Fruit fly (Drosophila melanogaster) whole organism, embryonic: ENCODE measurements around the gene CG34136.

Experiments
- Aef1 ChIP-seq: fragments of 200-800 bp; sonication (Bioruptor generic); IDR thresholded peaks from 3 replicates; pipeline ENCODE4 v1.3.6; 2022; ENCODE audit warnings: missing biosample characterization, missing genetic modification characterization
- CG10431 ChIP-seq: fragments of 200-800 bp; sonication (Bioruptor generic); optimal IDR thresholded peaks from 3 replicates; lab custom pipeline; 2018; ENCODE audit warnings: missing biosample characterization, mild to moderate bottlenecking, missing genetic modification characterization
- CG13296 ChIP-seq: fragments of 200-800 bp; sonication (Bioruptor generic); optimal IDR thresholded peaks from 3 replicates; lab custom pipeline; 2018; ENCODE audit warnings: missing biosample characterization, mild to moderate bottlenecking, missing genetic modification characterization
- CG13775 ChIP-seq: fragments of 200-800 bp; sonication (Bioruptor generic); optimal IDR thresholded peaks from 3 replicates; lab custom pipeline; 2017; ENCODE audit warnings: missing biosample characterization, mild to moderate bottlenecking, missing genetic modification characterization
- CG14050 ChIP-seq: fragments of 200-800 bp; sonication (Bioruptor generic); IDR thresholded peaks from 3 replicates; pipeline ENCODE4 v1.3.6; 2022; ENCODE audit warnings: missing biosample characterization, missing genetic modification characterization
- CG14965 ChIP-seq: fragments of 200-800 bp; sonication (Bioruptor generic); optimal IDR thresholded peaks from 2 replicates; lab custom pipeline; 2016; ENCODE audit warnings: missing biosample characterization, missing genetic modification characterization, borderline replicate concordance
- CG1647 ChIP-seq: fragments of 200-800 bp; sonication (Bioruptor generic); optimal IDR thresholded peaks from 3 replicates; lab custom pipeline; 2016; ENCODE audit warnings: missing biosample characterization, missing genetic modification characterization
- CG16815 ChIP-seq: fragments of 200-800 bp; sonication (Bioruptor generic); optimal IDR thresholded peaks from 3 replicates; lab custom pipeline; 2017; ENCODE audit warnings: missing biosample characterization, mild to moderate bottlenecking, missing genetic modification characterization
- CG16863 ChIP-seq: fragments of 200-800 bp; sonication (Bioruptor generic); optimal IDR thresholded peaks from 3 replicates; lab custom pipeline; 2016; ENCODE audit warnings: missing biosample characterization, missing genetic modification characterization
- CG17568 ChIP-seq: fragments of 200-800 bp; sonication (Bioruptor generic); optimal IDR thresholded peaks from 2 replicates; lab custom pipeline; 2018; ENCODE audit warnings: missing biosample characterization, mild to moderate bottlenecking, missing genetic modification characterization, moderate library complexity
- CG17612 ChIP-seq: fragments of 200-800 bp; sonication (Bioruptor generic); IDR thresholded peaks from 2 replicates; pipeline ENCODE4 v1.3.6; 2022; ENCODE audit warnings: missing biosample characterization, missing genetic modification characterization
- CG18764 ChIP-seq: fragments of 200-800 bp; sonication (Bioruptor generic); optimal IDR thresholded peaks from 3 replicates; lab custom pipeline; 2016; ENCODE audit warnings: missing biosample characterization, missing genetic modification characterization
- CG30431 ChIP-seq: fragments of 200-800 bp; sonication (Bioruptor generic); optimal IDR thresholded peaks from 2 replicates; lab custom pipeline; 2017; ENCODE audit warnings: missing biosample characterization, missing genetic modification characterization
- CG4404 ChIP-seq: fragments of 200-800 bp; sonication (Bioruptor generic); IDR thresholded peaks from 2 replicates; pipeline ENCODE4 v1.3.6; 2022; ENCODE audit warnings: missing biosample characterization, missing genetic modification characterization
- CG7987 ChIP-seq: fragments of 200-800 bp; sonication (Bioruptor generic); optimal IDR thresholded peaks from 2 replicates; lab custom pipeline; 2018; ENCODE audit warnings: missing biosample characterization, mild to moderate bottlenecking, missing genetic modification characterization, moderate library complexity
- CG8281 ChIP-seq: fragments of 200-800 bp; sonication (Bioruptor generic); optimal IDR thresholded peaks from 2 replicates; lab custom pipeline; 2018; ENCODE audit warnings: missing biosample characterization, mild to moderate bottlenecking, missing genetic modification characterization, moderate library complexity
- CG8388 ChIP-seq: fragments of 200-800 bp; sonication (Bioruptor generic); optimal IDR thresholded peaks from 2 replicates; lab custom pipeline; 2019; ENCODE audit warnings: missing biosample characterization, mild to moderate bottlenecking, missing genetic modification characterization, moderate library complexity
- Dfd ChIP-seq, 2 experiments: fragments of >200 bp; optimal IDR thresholded peaks; 2 replicates each; lab custom pipeline; 2017; ENCODE audit warnings: missing biosample characterization in 2 of 2, missing genetic modification characterization in 2 of 2
- Doc2 ChIP-seq: fragments of 200-800 bp; sonication (Bioruptor generic); IDR thresholded peaks from 2 replicates; pipeline ENCODE4 v1.3.6; 2022; ENCODE audit warnings: missing biosample characterization, missing genetic modification characterization
- ERR ChIP-seq: fragments of 200-800 bp; sonication (Bioruptor generic); optimal IDR thresholded peaks from 2 replicates; lab custom pipeline; 2016; ENCODE audit warnings: missing biosample characterization, missing genetic modification characterization
- Fer2 ChIP-seq: fragments of 200-800 bp; sonication (Bioruptor generic); optimal IDR thresholded peaks from 2 replicates; lab custom pipeline; 2018; ENCODE audit warnings: missing biosample characterization, mild to moderate bottlenecking, missing genetic modification characterization, moderate library complexity
- H15 ChIP-seq: fragments of 200-800 bp; sonication (Bioruptor generic); IDR thresholded peaks from 3 replicates; pipeline ENCODE4 v1.3.6; 2022; ENCODE audit warnings: missing biosample characterization, missing genetic modification characterization
- Jarid2 ChIP-seq: fragments of 200-800 bp; sonication (Bioruptor generic); optimal IDR thresholded peaks from 3 replicates; lab custom pipeline; 2017; ENCODE audit warnings: mild to moderate bottlenecking, missing biosample characterization, missing genetic modification reagents, missing genetic modification characterization
- Med ChIP-seq: fragments of 200-800 bp; sonication (Bioruptor generic); peaks from one replicate; lab custom pipeline; 2016; ENCODE audit warnings: missing biosample characterization, missing genetic modification characterization, mild to moderate bottlenecking, inconsistent platforms, moderate library complexity
- Myb ChIP-seq: fragments of 200-800 bp; sonication (Bioruptor generic); optimal IDR thresholded peaks from 2 replicates; lab custom pipeline; 2016; ENCODE audit warnings: missing biosample characterization, missing genetic modification characterization
- Optix ChIP-seq: fragments of 200-800 bp; sonication (Bioruptor generic); IDR thresholded peaks from 3 replicates; pipeline ENCODE4 v1.3.6; 2022; ENCODE audit warnings: missing biosample characterization, missing genetic modification characterization
- PHDP ChIP-seq: fragments of 200-800 bp; sonication (Bioruptor generic); optimal IDR thresholded peaks from 3 replicates; lab custom pipeline; 2018; ENCODE audit warnings: missing biosample characterization, mild to moderate bottlenecking, missing genetic modification characterization, moderate library complexity
- Side ChIP-seq: fragments of 200-800 bp; sonication (Bioruptor generic); optimal IDR thresholded peaks from 2 replicates; lab custom pipeline; 2016; ENCODE audit warnings: missing biosample characterization, missing genetic modification characterization
- Sox100B ChIP-seq: fragments of 200-800 bp; sonication (Bioruptor generic); optimal IDR thresholded peaks from 3 replicates; lab custom pipeline; 2018; ENCODE audit warnings: missing biosample characterization, mild to moderate bottlenecking, missing genetic modification characterization
- Stat92E ChIP-seq, 3 experiments: fragments of >200 bp in 2 of 3; fragments of 200-800 bp in 1 of 3; sonication (Bioruptor generic) in 1 of 3; optimal IDR thresholded peaks; 2 replicates each; lab custom pipeline; 2017 to 2019; ENCODE audit warnings: missing biosample characterization in 3 of 3, missing genetic modification characterization in 3 of 3, mild to moderate bottlenecking in 1 of 3, moderate library complexity in 1 of 3
- bbx ChIP-seq: fragments of 200-800 bp; sonication (Bioruptor generic); IDR thresholded peaks from 2 replicates; pipeline ENCODE4 v1.3.6; 2022; ENCODE audit warnings: missing biosample characterization, missing genetic modification characterization; ENCODE audit not compliant: partially characterized antibody
- cato ChIP-seq: fragments of 200-800 bp; sonication (Bioruptor generic); optimal IDR thresholded peaks from 2 replicates; lab custom pipeline; 2016; ENCODE audit warnings: missing biosample characterization, missing genetic modification characterization, borderline replicate concordance
- dmrt99B ChIP-seq: fragments of 200-800 bp; sonication (Bioruptor generic); optimal IDR thresholded peaks from 2 replicates; lab custom pipeline; 2018; ENCODE audit warnings: missing biosample characterization, mild to moderate bottlenecking, missing genetic modification characterization, moderate library complexity
- dpn ChIP-seq, 2 experiments: fragments of 200-800 bp; sonication (Bioruptor generic); optimal IDR thresholded peaks; 3 replicates each; lab custom pipeline; 2016; ENCODE audit warnings: missing biosample characterization in 2 of 2, missing genetic modification characterization in 2 of 2
- esg ChIP-seq: fragments of 200-800 bp; sonication (Bioruptor generic); conservative IDR thresholded peaks from 2 replicates; pipeline ENCODE4 v1.3.6; 2022; ENCODE audit warnings: missing biosample characterization, missing genetic modification characterization
- fd102C ChIP-seq: fragments of 200-800 bp; sonication (Bioruptor generic); optimal IDR thresholded peaks from 2 replicates; lab custom pipeline; 2018; ENCODE audit warnings: missing biosample characterization, mild to moderate bottlenecking, missing genetic modification characterization, moderate library complexity
- fd3F ChIP-seq: fragments of 200-800 bp; sonication (Bioruptor generic); optimal IDR thresholded peaks from 2 replicates; lab custom pipeline; 2018; ENCODE audit warnings: missing biosample characterization, mild to moderate bottlenecking, missing genetic modification characterization, moderate library complexity
- ftz-f1 ChIP-seq: fragments of 200-800 bp; sonication (Bioruptor generic); optimal IDR thresholded peaks from 2 replicates; lab custom pipeline; 2016; ENCODE audit warnings: missing biosample characterization, missing genetic modification characterization
- ken ChIP-seq: fragments of 200-800 bp; sonication (Bioruptor generic); IDR thresholded peaks from 3 replicates; pipeline ENCODE4 v1.3.6; 2022; ENCODE audit warnings: missing biosample characterization, missing genetic modification characterization
- klu ChIP-seq: fragments of 200-800 bp; sonication (Bioruptor generic); IDR thresholded peaks from 2 replicates; pipeline ENCODE4 v1.3.6; 2022; ENCODE audit warnings: missing biosample characterization, missing genetic modification characterization
- odd ChIP-seq: fragments of 200-800 bp; sonication (Bioruptor generic); optimal IDR thresholded peaks from 2 replicates; lab custom pipeline; 2017; ENCODE audit warnings: missing biosample characterization, mild to moderate bottlenecking, missing genetic modification characterization
- pan ChIP-seq, 4 experiments: fragments of >200 bp in 3 of 4; fragments of 200-800 bp in 1 of 4; sonication (Bioruptor generic) in 1 of 4; optimal IDR thresholded peaks in 3 of 4; IDR thresholded peaks in 1 of 4; 2 replicates each; pipeline versions ENCODE4 v1.3.6 to Lab custom; 2017 to 2022; ENCODE audit warnings: missing biosample characterization in 2 of 4, missing genetic modification characterization in 2 of 4, mixed read lengths in 1 of 4
- pb ChIP-seq: fragments of 200-800 bp; sonication (Bioruptor generic); optimal IDR thresholded peaks from 3 replicates; lab custom pipeline; 2016; ENCODE audit warnings: missing biosample characterization, missing genetic modification characterization
- pita ChIP-seq: fragments of 200-800 bp; sonication (Bioruptor generic); optimal IDR thresholded peaks from 2 replicates; lab custom pipeline; 2017; ENCODE audit warnings: missing biosample characterization, mild to moderate bottlenecking, missing genetic modification characterization
- prd ChIP-seq, 3 experiments: fragments of >200 bp in 2 of 3; fragments of 200-800 bp in 1 of 3; sonication (Bioruptor generic) in 1 of 3; optimal IDR thresholded peaks in 2 of 3; IDR thresholded peaks in 1 of 3; 2 replicates in 2 of 3; 3 replicates in 1 of 3; pipeline versions ENCODE4 v1.3.6 to Lab custom; 2017 to 2022; ENCODE audit warnings: missing biosample characterization in 1 of 3, missing genetic modification characterization in 1 of 3
- ranshi ChIP-seq: fragments of 200-800 bp; sonication (Bioruptor generic); IDR thresholded peaks from 2 replicates; pipeline ENCODE4 v1.3.6; 2022; ENCODE audit warnings: missing biosample characterization, missing genetic modification characterization
- scrt ChIP-seq: fragments of 200-800 bp; sonication (Bioruptor generic); optimal IDR thresholded peaks from 2 replicates; lab custom pipeline; 2018; ENCODE audit warnings: missing biosample characterization, mild to moderate bottlenecking, missing genetic modification characterization, moderate library complexity
- sens ChIP-seq: fragments of 200-800 bp; sonication (Bioruptor generic); peaks from one replicate; lab custom pipeline; 2016; ENCODE audit warnings: missing biosample characterization, missing genetic modification characterization
- stc ChIP-seq: fragments of 200-800 bp; sonication (Bioruptor generic); IDR thresholded peaks from 2 replicates; pipeline ENCODE4 v1.3.6; 2022; ENCODE audit warnings: missing biosample characterization, missing genetic modification characterization
- tll ChIP-seq, 2 experiments: fragments of 200-800 bp in 1 of 2; fragments of >200 bp in 1 of 2; sonication (Bioruptor generic) in 1 of 2; optimal IDR thresholded peaks; 2 replicates each; lab custom pipeline; 2017 to 2019; ENCODE audit warnings: missing biosample characterization in 2 of 2, missing genetic modification characterization in 2 of 2, mild to moderate bottlenecking in 1 of 2, moderate library complexity in 1 of 2

Gene CG34136

DNA sequence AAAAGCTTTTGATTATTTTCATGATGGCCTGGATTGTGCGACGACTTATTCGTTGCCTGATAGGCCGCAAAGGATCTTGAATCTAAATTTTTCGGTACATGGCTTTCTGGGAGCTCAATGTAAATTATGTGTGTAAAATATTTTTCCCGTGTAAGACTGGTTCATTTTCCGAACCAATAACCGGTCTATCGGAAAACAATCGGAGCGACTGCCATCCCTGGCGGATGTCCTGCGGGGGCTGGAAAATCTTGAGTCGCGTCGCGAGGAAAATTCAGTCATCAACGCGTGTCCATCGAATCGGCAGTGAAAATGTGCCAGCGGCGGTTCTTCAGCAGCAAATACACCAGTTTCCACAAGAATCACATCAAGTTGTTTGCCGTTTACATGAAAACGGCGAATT lies 7.6 kb downstream of the CG34136 start, which contains the start of the genes CG46307 and Nhe2 (continued):
- TF ChIP-seq esg (GFP tag; lab: Robert Waterston, UW) (no peak), ERR (no peak), Dfd (GFP tag; optimal IDR thresholded peaks at IDR 0.05; lab: Kevin White, UChicago) (no peak), ken (GFP tag; lab: Robert Waterston, UW) (no peak), prd (optimal IDR thresholded peaks at IDR 0.05; lab: Kevin White, UChicago) (no peak), prd (GFP tag; IDR thresholded peaks at IDR 0.05; lab: Robert Waterston, UW) (0 out of 3 replicates have a peak, but pooled peaks have one; percentile 32), odd (GFP tag; lab: Kevin White, UChicago) (no peak), scrt (GFP tag; lab: Kevin White, UChicago) (peak; percentile 5), tll (GFP tag; optimal IDR thresholded peaks at IDR 0.05; lab: Kevin White, UChicago) (no peak), CG18764 (GFP tag; lab: Kevin White, UChicago) (no peak), Side (GFP tag; lab: Kevin White, UChicago) (no peak), Doc2 (no peak), pb (GFP tag; lab: Kevin White, UChicago) (no peak), sens (GFP tag; lab: Kevin White, UChicago) (peak; percentile 78), CG13775 (GFP tag; lab: Kevin White, UChicago) (no peak), fd3F (GFP tag; lab: Kevin White, UChicago) (no peak), dpn (GFP tag; optimal IDR thresholded peaks at IDR 0.05; lab: Kevin White, UChicago) (no peak), ftz-f1 (GFP tag; lab: Kevin White, UChicago) (no peak), pita (no peak), CG13296 (GFP tag; lab: Kevin White, UChicago) (no peak), bbx (GFP tag; lab: Robert Waterston, UW) (no peak), Stat92E (GFP tag; optimal IDR thresholded peaks at IDR 0.05; lab: Kevin White, UChicago) (peak in 1 of 3 experiments; percentile 22), CG17612 (GFP tag; lab: Robert Waterston, UW) (no peak), Myb (GFP tag; lab: Kevin White, UChicago) (no peak), CG1647 (GFP tag; lab: Kevin White, UChicago) (no peak), CG30431 (GFP tag; lab: Kevin White, UChicago) (no peak), pan (optimal IDR thresholded peaks at IDR 0.05; lab: Kevin White, UChicago) (no peak), pan (GFP tag; optimal IDR thresholded peaks at IDR 0.05 in 1 of 2, IDR thresholded peaks at IDR 0.05 in 1 of 2) (peak in 1 of 2 experiments; percentile 15), CG14050 (GFP tag; lab: Robert Waterston, UW) (no peak), Optix (GFP tag; lab: Robert Waterston, UW) (no peak), CG10431 (GFP tag; lab: Kevin White, UChicago) (no peak), CG8281 (tag; lab: Kevin White, UChicago) (no peak), PHDP (tag; lab: Kevin White, UChicago) (no peak), CG16815 (no peak), Med (peak; percentile 76), CG16863 (GFP tag; lab: Kevin White, UChicago) (no peak), dmrt99B (tag; lab: Kevin White, UChicago) (no peak), klu (GFP tag; lab: Robert Waterston, UW) (no peak), CG17568 (no peak), CG8388 (GFP tag; lab: Kevin White, UChicago) (no peak), fd102C (no peak), CG7987 (GFP tag; lab: Kevin White, UChicago) (no peak), CG4404 (GFP tag; lab: Robert Waterston, UW) (no peak), ranshi (GFP tag; lab: Robert Waterston, UW) (no peak), H15 (GFP tag; lab: Robert Waterston, UW) (no peak), stc (GFP tag; lab: Robert Waterston, UW) (no peak), cato (GFP tag; lab: Kevin White, UChicago) (no peak), Jarid2 (GFP tag; lab: Kevin White, UChicago) (peak; percentile 23), Fer2 (tag; lab: Kevin White, UChicago) (no peak), Aef1 (GFP tag; lab: Robert Waterston, UW) (no peak), Sox100B (GFP tag; lab: Kevin White, UChicago) (no peak), CG14965 (GFP tag; lab: Kevin White, UChicago) (no peak)
